Worm (Caenorhabditis elegans) whole organism, early embryonic: ENCODE results near the gene C03A3.1.

ENCODE experiments used
- B0310.2 ChIP-seq: sonication (generic microtip); optimal IDR thresholded peaks from 2 replicates; lab custom pipeline; 2016; ENCODE audit warnings: mild to moderate bottlenecking, missing genetic modification characterization, missing compliant biosample characterization
- F13C5.2 ChIP-seq: sonication (generic microtip); optimal IDR thresholded peaks from 2 replicates; lab custom pipeline; 2017; ENCODE audit warnings: mild to moderate bottlenecking, missing genetic modification characterization, inconsistent platforms, missing compliant biosample characterization
- aly-1 ChIP-seq: sonication (generic microtip); optimal IDR thresholded peaks from 2 replicates; lab custom pipeline; 2016; ENCODE audit warnings: missing genetic modification characterization, missing compliant biosample characterization
- ama-1 ChIP-seq: fragments of 150-350 bp; optimal IDR thresholded peaks from 2 replicates; lab custom pipeline; 2014
- ceh-13 ChIP-seq: fragments of 200-800 bp; sonication (Bioruptor generic); optimal IDR thresholded peaks from 2 replicates; lab custom pipeline; 2018; ENCODE audit warnings: mild to moderate bottlenecking, missing genetic modification characterization, missing compliant biosample characterization
- ceh-36 ChIP-seq: sonication (generic microtip); optimal IDR thresholded peaks from 2 replicates; lab custom pipeline; 2016; ENCODE audit warnings: missing genetic modification characterization, inconsistent platforms, missing compliant biosample characterization
- ets-7 ChIP-seq: sonication (generic microtip); optimal IDR thresholded peaks from 2 replicates; lab custom pipeline; 2016; ENCODE audit warnings: missing genotype, missing genetic modification characterization, missing compliant biosample characterization
- flt-1 ChIP-seq: fragments of 200-800 bp; sonication (Bioruptor generic); IDR thresholded peaks from 2 replicates; pipeline ENCODE4 v1.3.6; 2022; ENCODE audit warnings: missing genetic modification characterization, missing compliant biosample characterization
- hmbx-1 ChIP-seq: sonication (generic microtip); optimal IDR thresholded peaks from 2 replicates; lab custom pipeline; 2016; ENCODE audit warnings: mild to moderate bottlenecking, missing genetic modification characterization, missing compliant biosample characterization
- hmg-4 ChIP-seq: fragments of 200-800 bp; sonication (Bioruptor generic); optimal IDR thresholded peaks from 2 replicates; lab custom pipeline; 2018; ENCODE audit warnings: mild to moderate bottlenecking, missing genetic modification characterization, missing compliant biosample characterization
- hnd-1 ChIP-seq: sonication (generic microtip); optimal IDR thresholded peaks from 2 replicates; lab custom pipeline; 2016; ENCODE audit warnings: missing genetic modification characterization, missing compliant biosample characterization
- pes-1 ChIP-seq: fragments of 200-800 bp; sonication (Bioruptor generic); IDR thresholded peaks from 2 replicates; pipeline ENCODE4 v1.3.6; 2022; ENCODE audit warnings: missing genetic modification reagents, missing genetic modification characterization, missing compliant biosample characterization
- scrt-1 ChIP-seq: fragments of 200-800 bp; sonication (Bioruptor generic); IDR thresholded peaks from 2 replicates; pipeline ENCODE4 v1.3.6; 2022; ENCODE audit warnings: missing genetic modification characterization, missing compliant biosample characterization
- sea-1 ChIP-seq: fragments of 200-800 bp; sonication (Bioruptor generic); conservative IDR thresholded peaks from 2 replicates; pipeline ENCODE4 v1.3.6; 2022; ENCODE audit warnings: missing genetic modification characterization, missing compliant biosample characterization
- tbx-11 ChIP-seq: fragments of 200-800 bp; sonication (Bioruptor generic); IDR thresholded peaks from 2 replicates; pipeline ENCODE4 v1.3.6; 2022; ENCODE audit warnings: missing genetic modification characterization, missing compliant biosample characterization
- tbx-37 ChIP-seq: fragments of 200-800 bp; sonication (Bioruptor generic); conservative IDR thresholded peaks from 2 replicates; pipeline ENCODE4 v1.3.6; 2022; ENCODE audit warnings: missing genetic modification reagents, missing genetic modification characterization, missing compliant biosample characterization
- tra-4 ChIP-seq: sonication (generic microtip); optimal IDR thresholded peaks from 2 replicates; lab custom pipeline; 2017; ENCODE audit warnings: missing genetic modification characterization, missing compliant biosample characterization

Gene C03A3.1

DNA sequence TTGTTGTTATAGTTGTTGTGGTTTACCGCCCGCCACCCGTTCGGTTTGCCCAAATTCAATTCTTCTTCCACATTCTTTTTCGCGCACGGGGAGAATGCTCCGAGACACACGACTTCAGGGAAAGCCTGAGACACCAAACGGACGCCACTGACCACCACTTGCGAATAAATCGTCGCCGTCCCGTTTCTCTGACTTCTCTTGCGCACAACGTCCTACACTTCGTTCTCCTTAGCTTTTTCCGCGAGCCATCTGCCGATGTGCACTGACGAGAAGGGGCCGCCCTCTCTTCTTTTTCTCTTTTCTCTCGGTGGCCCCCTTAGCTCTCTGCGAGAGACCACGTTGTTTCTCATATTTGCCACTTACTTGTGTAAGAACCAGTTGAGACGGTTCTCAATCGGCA, at the start of gene C03A3.1:
TSS of gene C03A3.1 (plus strand) at position 291 of the 400 bp plus-strand sequence.
- TF ChIP-seq B0310.2 (tag; lab: Kevin White, UChicago) (no peak), hnd-1 (no peak), ceh-36 (tag; lab: Kevin White, UChicago) (peak; percentile 41), hmg-4 (GFP tag; lab: Kevin White, UChicago) (peak; percentile 62), F13C5.2 (tag; lab: Kevin White, UChicago) (peak; percentile 51), tra-4 (tag; lab: Kevin White, UChicago) (no peak), scrt-1 (peak; percentile 43; the same call in 1 of the 2 replicates)

DNA sequence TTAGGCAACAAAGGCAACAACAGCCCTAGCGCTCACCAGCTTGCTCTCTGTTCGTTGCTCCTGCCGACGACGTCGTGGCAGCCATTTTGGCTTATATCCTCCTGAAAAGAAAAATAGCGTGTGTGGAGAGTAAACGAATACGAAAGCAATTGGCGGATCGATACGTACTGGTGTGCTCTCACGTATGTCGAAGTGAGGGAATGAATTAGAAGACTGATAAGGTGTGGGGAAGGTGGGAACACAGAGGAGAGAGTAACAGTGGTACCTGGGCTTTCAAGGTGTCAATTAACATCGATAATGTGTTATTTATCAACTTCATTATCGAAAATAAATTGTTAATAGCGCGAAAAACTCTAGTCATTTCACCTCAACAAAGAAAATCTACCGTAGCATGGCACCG, 48.4 kb upstream of the C03A3.1 start, which contains the start of gene C34F6.5:
TSS of gene C34F6.5 (minus strand) at position 101 of the 400 bp plus-strand sequence.
- TF ChIP-seq flt-1, result no peak
- no peak for TF ChIP-seq ama-1
- no peak for TF ChIP-seq hmbx-1 (tag; lab: Kevin White, UChicago)
- no peak for TF ChIP-seq hnd-1
- TF ChIP-seq tbx-37 (GFP tag; lab: Robert Waterston, UW), result no peak
- no peak for TF ChIP-seq aly-1 (tag; lab: Kevin White, UChicago)
- TF ChIP-seq scrt-1, result no peak
- TF ChIP-seq ceh-36 (tag; lab: Kevin White, UChicago), result no peak

DNA sequence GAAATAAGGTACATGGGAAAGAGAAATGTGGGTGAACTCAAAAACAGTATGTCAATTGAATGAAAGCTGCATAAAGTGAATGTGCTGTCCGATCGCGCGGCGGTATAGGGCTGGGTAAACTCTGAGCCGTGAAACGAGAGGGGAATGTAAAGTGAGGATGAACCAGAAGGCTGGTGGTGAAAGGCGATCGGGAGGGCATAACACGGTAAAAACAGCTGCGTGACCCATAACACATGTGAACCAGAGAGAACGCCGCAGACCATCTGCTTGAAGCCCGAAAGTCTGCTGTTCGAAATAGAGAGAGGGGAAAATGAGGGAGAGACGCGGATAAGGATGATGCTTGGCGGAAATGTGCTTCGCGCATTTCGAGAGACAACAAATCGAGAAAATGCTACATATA, 46.7 kb upstream of the C03A3.1 start:
- TF ChIP-seq B0310.2 (tag; lab: Kevin White, UChicago) (no peak), hmg-4 (GFP tag; lab: Kevin White, UChicago) (peak; percentile 63), pes-1 (GFP tag; lab: Robert Waterston, UW) (no peak)

DNA sequence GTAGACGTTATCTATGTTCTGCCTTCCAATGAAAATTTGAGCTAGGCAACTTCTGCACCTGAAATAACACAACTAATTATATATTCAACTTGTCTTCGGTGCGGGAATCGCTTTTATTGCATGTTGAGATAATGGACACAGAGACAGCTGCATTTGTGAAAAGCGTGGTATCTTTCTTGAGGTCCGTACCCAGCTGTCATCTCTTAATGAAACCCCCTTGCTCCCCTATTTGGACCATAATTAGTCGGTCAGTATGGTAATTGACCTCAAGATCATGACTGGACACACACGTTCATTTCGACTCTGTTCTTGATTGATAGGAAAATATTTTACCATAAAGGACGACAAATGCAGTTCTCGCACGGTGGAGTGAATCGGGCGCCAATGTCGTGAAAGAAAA, 45.8 kb upstream of the C03A3.1 start:
- TF ChIP-seq sea-1 (GFP tag; lab: Robert Waterston, UW), result no peak

DNA sequence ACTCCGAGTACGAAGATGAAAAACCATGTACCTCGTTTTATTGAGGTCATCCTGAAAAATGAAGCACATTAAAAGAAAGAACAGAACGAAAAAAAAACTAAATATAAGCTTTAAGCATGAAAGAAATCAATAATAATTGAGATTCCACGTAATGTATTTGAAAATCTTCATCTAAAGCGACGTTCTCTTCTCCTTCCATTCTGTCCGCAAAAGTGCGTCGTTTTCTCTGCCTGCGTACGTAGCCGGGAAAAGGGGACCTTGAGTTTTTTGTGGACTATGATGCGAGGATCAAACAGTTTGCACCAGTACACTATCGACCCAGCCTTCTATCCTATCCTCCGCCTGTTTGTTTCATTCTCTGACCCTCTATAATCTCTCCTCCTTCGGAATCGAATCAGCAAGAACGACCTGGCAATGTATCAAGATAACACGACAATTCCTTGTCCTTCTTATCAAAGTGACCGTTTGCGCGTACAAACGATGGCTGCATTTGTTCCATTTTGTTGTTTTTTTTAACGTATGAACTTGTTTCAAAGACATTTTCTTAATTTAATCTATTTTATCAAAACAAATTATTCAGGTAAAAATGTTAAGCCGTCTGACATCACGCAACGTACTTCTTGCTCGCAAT, 41.6 kb upstream of the C03A3.1 start, which contains the start of the genes C34F6.7 and idh-2:
TSS of gene C34F6.7 (minus strand) at position 51 of the 631 bp plus-strand sequence.
TSS of gene idh-2 (plus strand) at position 581 of the 631 bp plus-strand sequence.
- TF ChIP-seq tra-4 (tag; lab: Kevin White, UChicago), result no peak
- peak; percentile 46 for TF ChIP-seq hmg-4 (GFP tag; lab: Kevin White, UChicago)
- 0 out of 2 replicates have a peak, but pooled peaks have one; percentile 14 for TF ChIP-seq sea-1 (GFP tag; lab: Robert Waterston, UW)

DNA sequence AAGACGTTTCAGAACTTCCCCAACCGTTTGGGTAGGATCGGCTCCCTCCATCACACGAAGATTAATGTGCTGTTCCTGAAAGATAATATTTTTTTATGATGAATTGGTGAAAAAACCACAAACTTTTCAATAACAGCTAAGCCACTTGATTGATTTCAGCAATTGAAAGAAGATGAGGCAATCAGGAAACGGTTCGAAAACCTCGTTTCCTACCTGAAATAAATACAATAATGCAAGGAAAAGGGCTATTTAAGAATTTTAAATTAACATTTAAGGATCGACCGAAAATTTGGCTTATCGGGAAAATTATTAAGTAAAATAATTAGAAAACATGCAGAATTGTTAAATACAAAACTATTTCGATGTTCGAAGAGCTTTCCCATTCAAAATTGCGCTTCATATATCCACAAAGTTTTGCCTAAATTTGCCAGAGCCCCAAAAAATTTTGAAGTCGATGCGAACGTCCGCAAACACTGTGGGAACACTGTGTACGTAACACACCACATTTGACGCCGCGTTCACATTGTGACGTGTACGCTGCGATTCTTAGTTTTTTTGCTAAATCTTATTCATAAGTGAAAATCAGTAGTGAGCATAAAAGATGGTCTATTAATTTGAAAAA, 34.5 kb upstream of the C03A3.1 start, which contains the start of gene C34F6.9:
TSS of gene C34F6.9 (minus strand) at position 51 of the 622 bp plus-strand sequence.
- TF ChIP-seq pes-1 (GFP tag; lab: Robert Waterston, UW) (no peak), hmg-4 (GFP tag; lab: Kevin White, UChicago) (no peak), ets-7 (tag; lab: Kevin White, UChicago) (no peak), B0310.2 (tag; lab: Kevin White, UChicago) (no peak), ceh-36 (tag; lab: Kevin White, UChicago) (no peak), scrt-1 (no peak), tra-4 (tag; lab: Kevin White, UChicago) (no peak), ceh-13 (GFP tag; lab: Kevin White, UChicago) (no peak), aly-1 (tag; lab: Kevin White, UChicago) (no peak)

DNA sequence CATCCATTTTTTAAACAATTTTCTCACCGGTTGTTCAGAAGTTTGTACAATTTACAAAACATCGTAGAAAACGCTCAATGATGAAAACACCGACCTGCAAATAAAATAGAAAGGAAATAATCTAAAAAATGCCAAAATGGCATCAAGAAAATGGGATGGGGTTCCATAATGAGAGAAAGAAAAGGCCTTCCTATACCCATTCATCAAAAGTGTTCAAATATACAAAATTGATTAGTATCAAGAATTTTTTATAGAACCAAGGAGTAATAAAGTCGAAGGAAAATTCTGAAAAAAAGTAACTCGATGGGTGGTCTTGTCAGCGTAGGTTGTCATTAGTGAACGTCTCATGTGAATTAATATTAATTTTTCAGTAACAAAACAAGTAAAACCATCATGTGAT, 30.6 kb upstream of the C03A3.1 start, which contains the start of gene C34F6.12:
TSS of gene C34F6.12 (minus strand) at position 101 of the 400 bp plus-strand sequence.
- TF ChIP-seq sea-1 (GFP tag; lab: Robert Waterston, UW) (no peak), hmbx-1 (tag; lab: Kevin White, UChicago) (no peak), tbx-11 (GFP tag; lab: Robert Waterston, UW) (no peak), B0310.2 (tag; lab: Kevin White, UChicago) (no peak), F13C5.2 (tag; lab: Kevin White, UChicago) (no peak), pes-1 (GFP tag; lab: Robert Waterston, UW) (no peak), tra-4 (tag; lab: Kevin White, UChicago) (no peak), tbx-37 (GFP tag; lab: Robert Waterston, UW) (no peak)

DNA sequence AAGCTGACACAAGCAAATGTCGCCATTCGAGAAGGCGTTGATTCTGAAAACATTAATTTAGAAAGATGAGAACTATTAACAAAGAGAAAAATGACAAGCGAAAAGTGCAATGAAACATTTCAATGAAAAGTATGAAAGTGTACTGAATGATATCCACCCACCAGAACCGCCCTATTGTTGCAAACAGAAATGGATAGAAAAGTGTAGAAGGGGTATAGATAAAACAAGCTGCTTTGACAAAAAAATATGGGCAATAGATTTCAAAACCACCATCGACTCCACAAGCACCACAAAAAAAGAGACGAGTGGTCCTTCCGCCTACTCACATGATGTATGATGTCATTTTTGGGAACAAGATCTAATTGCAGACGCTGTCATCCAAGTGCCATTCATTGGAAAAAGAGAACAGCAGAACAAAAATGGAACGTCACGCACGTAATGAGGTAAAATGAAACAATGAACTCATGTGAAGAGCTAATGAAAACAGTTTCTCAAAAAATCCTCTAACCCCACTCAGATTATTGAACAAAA, 16.5 kb upstream of the C03A3.1 start, which contains the start of gene C34F6.10:
TSS of gene C34F6.10 (minus strand) at position 51 of the 531 bp plus-strand sequence.
- TF ChIP-seq aly-1 (tag; lab: Kevin White, UChicago) (no peak), hmg-4 (GFP tag; lab: Kevin White, UChicago) (no peak), scrt-1 (no peak), B0310.2 (tag; lab: Kevin White, UChicago) (no peak), tbx-37 (GFP tag; lab: Robert Waterston, UW) (no peak), ceh-13 (GFP tag; lab: Kevin White, UChicago) (no peak), ama-1 (no peak)
